Worm (Caenorhabditis elegans) whole organism, L1 larva: Measurements from ENCODE around the gene mop-25.1.
A peak's percentile ranks its signal among the peaks of the same experiment; 100 is the strongest.

Experiments
- Y116A8C.19 ChIP-seq: sonication (generic microtip); optimal IDR thresholded peaks from 2 replicates; lab custom pipeline; 2016; ENCODE audit warnings: missing compliant biosample characterization, missing genetic modification characterization, borderline replicate concordance
- aly-2 ChIP-seq: fragments of 150-350 bp; optimal IDR thresholded peaks from 2 replicates; lab custom pipeline; 2014; ENCODE audit warnings: missing biosample characterization, missing genetic modification characterization
- ces-1 ChIP-seq: fragments of 150-350 bp; optimal IDR thresholded peaks from 2 replicates; lab custom pipeline; 2014; ENCODE audit warnings: missing biosample characterization, missing genetic modification reagents, missing genetic modification characterization
- lin-15B ChIP-seq: fragments of 150-350 bp; sonication (generic microtip); optimal IDR thresholded peaks from 3 replicates; lab custom pipeline; 2014; ENCODE audit warnings: missing biosample characterization, missing genetic modification characterization
- lin-35 ChIP-seq, 2 experiments: fragments of 150-350 bp; optimal IDR thresholded peaks; 2 replicates each; lab custom pipeline; 2014; ENCODE audit warnings: missing biosample characterization in 2 of 2, missing genetic modification characterization in 2 of 2, missing genetic modification reagents in 2 of 2
- mab-9 ChIP-seq: fragments of 200-800 bp; sonication (Bioruptor generic); IDR thresholded peaks from 2 replicates; pipeline ENCODE4 v1.3.6; 2022; ENCODE audit warnings: missing genetic modification reagents, missing genetic modification characterization, missing compliant biosample characterization
- nhr-237 ChIP-seq: fragments of 150-350 bp; optimal IDR thresholded peaks from 2 replicates; lab custom pipeline; 2014; ENCODE audit warnings: missing biosample characterization, missing genetic modification characterization
- nhr-28 ChIP-seq: fragments of 150-350 bp; optimal IDR thresholded peaks from 2 replicates; lab custom pipeline; 2014; ENCODE audit warnings: missing biosample characterization, missing genetic modification characterization
- nhr-77 ChIP-seq: fragments of 150-350 bp; optimal IDR thresholded peaks from 2 replicates; lab custom pipeline; 2014; ENCODE audit warnings: missing biosample characterization, missing genetic modification characterization
- swsn-7 ChIP-seq: sonication (generic microtip); optimal IDR thresholded peaks from 2 replicates; lab custom pipeline; 2016; ENCODE audit warnings: missing genetic modification characterization, missing compliant biosample characterization
- unc-62 ChIP-seq: fragments of 150-350 bp; optimal IDR thresholded peaks from 2 replicates; lab custom pipeline; 2014; ENCODE audit warnings: missing biosample characterization, missing genetic modification reagents, missing genetic modification characterization
- xbp-1 ChIP-seq: sonication (generic microtip); optimal IDR thresholded peaks from 2 replicates; lab custom pipeline; 2016; ENCODE audit warnings: missing genetic modification characterization, missing compliant biosample characterization
- ztf-11 ChIP-seq, 2 experiments: sonication (generic microtip); optimal IDR thresholded peaks; 2 replicates each; lab custom pipeline; 2016 to 2017; ENCODE audit warnings: missing genetic modification characterization in 2 of 2, missing biosample characterization in 1 of 2, missing compliant biosample characterization in 1 of 2
- ztf-4 ChIP-seq: fragments of 150-350 bp; optimal IDR thresholded peaks from 2 replicates; lab custom pipeline; 2014; ENCODE audit warnings: missing biosample characterization, missing genetic modification characterization

DNA sequence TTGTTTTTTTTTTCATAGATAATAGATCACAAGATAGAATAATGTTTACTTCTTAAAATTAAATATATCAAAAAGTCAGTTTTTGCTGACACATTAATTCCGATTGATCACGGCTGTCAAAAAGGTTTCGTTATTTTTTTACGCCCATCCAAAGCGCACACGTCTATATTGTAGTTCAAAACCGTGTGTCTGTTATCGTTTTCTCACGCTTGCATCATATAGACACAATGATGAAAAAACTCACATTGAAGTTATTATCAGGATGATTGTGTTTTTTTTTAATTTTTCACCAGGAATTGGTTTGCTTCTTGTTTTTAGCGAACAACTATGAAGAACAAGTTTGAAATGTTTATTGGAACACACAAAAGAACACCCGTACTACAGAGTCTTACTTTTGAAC, 4.3 kb upstream of the mop-25.1 start:
- TF ChIP-seq xbp-1 (tag; lab: Kevin White, UChicago) (no peak), nhr-77 (peak; percentile 10), unc-62 (GFP tag; lab: Kevin White, UChicago) (no peak), Y116A8C.19 (tag; lab: Kevin White, UChicago) (no peak), mab-9 (GFP tag; lab: Robert Waterston, UW) (no peak), aly-2 (tag; lab: Kevin White, UChicago) (no peak), ztf-4 (tag; lab: Kevin White, UChicago) (no peak), ces-1 (no peak), ztf-11 (tag; optimal IDR thresholded peaks at IDR 0.05; lab: Kevin White, UChicago) (no peak), nhr-237 (tag; lab: Kevin White, UChicago) (no peak), lin-35 (GFP tag; optimal IDR thresholded peaks at IDR 0.05; lab: Kevin White, UChicago) (peak in 1 of 2 experiments; percentile 17), lin-15B (tag; lab: Kevin White, UChicago) (no peak), swsn-7 (no peak), nhr-28 (tag; lab: Kevin White, UChicago) (no peak)
